Worm (Caenorhabditis elegans) whole organism, L1 larva: ENCODE measurements around the gene frm-2.

ENCODE experiments used
- C34B4.2 ChIP-seq: sonication (generic microtip); optimal IDR thresholded peaks from 2 replicates; lab custom pipeline; 2017; ENCODE audit warnings: mild to moderate bottlenecking, missing genetic modification characterization, missing compliant biosample characterization
- Y116A8C.19 ChIP-seq: sonication (generic microtip); optimal IDR thresholded peaks from 2 replicates; lab custom pipeline; 2016; ENCODE audit warnings: missing compliant biosample characterization, missing genetic modification characterization, borderline replicate concordance
- aha-1 ChIP-seq: fragments of 150-350 bp; optimal IDR thresholded peaks from 2 replicates; lab custom pipeline; 2014; ENCODE audit warnings: missing biosample characterization, missing genetic modification characterization
- alr-1 ChIP-seq: fragments of 200-800 bp; sonication (Bioruptor generic); optimal IDR thresholded peaks from 2 replicates; lab custom pipeline; 2018; ENCODE audit warnings: borderline replicate concordance, mild to moderate bottlenecking, missing genetic modification characterization, missing compliant biosample characterization
- blmp-1 ChIP-seq: fragments of 150-350 bp; optimal IDR thresholded peaks from 2 replicates; lab custom pipeline; 2014; ENCODE audit warnings: missing biosample characterization, missing genetic modification characterization
- ceh-88 ChIP-seq: fragments of 200-800 bp; sonication (Bioruptor generic); IDR thresholded peaks from 2 replicates; pipeline ENCODE4 v1.3.6; 2022; ENCODE audit warnings: missing genetic modification characterization, missing compliant biosample characterization
- dpl-1 ChIP-seq, 3 experiments: fragments of 150-350 bp in 2 of 3; sonication (generic microtip) in 1 of 3; optimal IDR thresholded peaks; 2 replicates each; lab custom pipeline; 2014 to 2017; ENCODE audit warnings: missing biosample characterization in 3 of 3, missing genetic modification characterization in 3 of 3, missing genetic modification reagents in 3 of 3
- egl-27 ChIP-seq, 2 experiments: fragments of 150-350 bp in 1 of 2; sonication (generic microtip); optimal IDR thresholded peaks; 3 replicates each; lab custom pipeline; 2017 to 2018; ENCODE audit warnings: missing biosample characterization in 2 of 2, missing genetic modification characterization in 2 of 2, missing genetic modification reagents in 2 of 2
- elt-2 ChIP-seq: sonication (generic microtip); optimal IDR thresholded peaks from 2 replicates; lab custom pipeline; 2016; ENCODE audit warnings: missing genetic modification characterization, mild to moderate bottlenecking, inconsistent platforms, missing compliant biosample characterization, missing genetic modification reagents
- elt-3 ChIP-seq, 6 experiments: fragments of 150-350 bp in 1 of 6; sonication (generic microtip); optimal IDR thresholded peaks; 2 replicates each; lab custom pipeline; 2017 to 2018; ENCODE audit warnings: missing biosample characterization in 6 of 6, missing genetic modification characterization in 6 of 6, inconsistent platforms in 1 of 6
- ets-5 ChIP-seq: fragments of 200-800 bp; sonication (Bioruptor generic); IDR thresholded peaks from 2 replicates; pipeline ENCODE4 v1.3.6; 2022; ENCODE audit warnings: missing genetic modification characterization, missing compliant biosample characterization
- fkh-10 ChIP-seq: sonication (generic microtip); optimal IDR thresholded peaks from 2 replicates; lab custom pipeline; 2017; ENCODE audit warnings: missing biosample characterization, missing genetic modification reagents, missing genetic modification characterization
- fos-1 ChIP-seq: fragments of 150-350 bp; optimal IDR thresholded peaks from 2 replicates; lab custom pipeline; 2014; ENCODE audit warnings: missing biosample characterization, missing genetic modification characterization
- grh-1 ChIP-seq: fragments of 200-800 bp; sonication (Bioruptor generic); IDR thresholded peaks from 2 replicates; pipeline ENCODE4 v1.3.6; 2022; ENCODE audit warnings: missing genetic modification reagents, missing genetic modification characterization, missing compliant biosample characterization
- hlh-17 ChIP-seq: fragments of 200-800 bp; sonication (Bioruptor generic); optimal IDR thresholded peaks from 2 replicates; lab custom pipeline; 2018; ENCODE audit warnings: missing genetic modification characterization, mild to moderate bottlenecking, missing compliant biosample characterization, moderate library complexity, borderline replicate concordance
- hlh-4 ChIP-seq: sonication (generic microtip); optimal IDR thresholded peaks from 2 replicates; lab custom pipeline; 2016; ENCODE audit warnings: mild to moderate bottlenecking, missing genetic modification characterization, missing compliant biosample characterization
- irx-1 ChIP-seq: sonication (generic microtip); optimal IDR thresholded peaks from 2 replicates; lab custom pipeline; 2016; ENCODE audit warnings: missing genetic modification characterization, missing compliant biosample characterization
- jun-1 ChIP-seq: fragments of 150-350 bp; optimal IDR thresholded peaks from 2 replicates; lab custom pipeline; 2014; ENCODE audit warnings: missing biosample characterization, missing genetic modification reagents, missing genetic modification characterization
- lin-15B ChIP-seq: fragments of 150-350 bp; sonication (generic microtip); optimal IDR thresholded peaks from 3 replicates; lab custom pipeline; 2014; ENCODE audit warnings: missing biosample characterization, missing genetic modification characterization
- lir-3 ChIP-seq: sonication (generic microtip); optimal IDR thresholded peaks from 2 replicates; lab custom pipeline; 2016; ENCODE audit warnings: mild to moderate bottlenecking, missing genetic modification characterization, moderate library complexity, missing compliant biosample characterization; ENCODE audit not compliant: poor library complexity
- mef-2 ChIP-seq: fragments of 150-350 bp; optimal IDR thresholded peaks from 2 replicates; lab custom pipeline; 2014; ENCODE audit warnings: missing biosample characterization, missing genetic modification characterization
- nhr-19 ChIP-seq: fragments of 200-800 bp; sonication (Bioruptor generic); conservative IDR thresholded peaks from 2 replicates; pipeline ENCODE4 v1.3.6; 2022; ENCODE audit warnings: missing genetic modification characterization, missing compliant biosample characterization
- nhr-28 ChIP-seq: fragments of 150-350 bp; optimal IDR thresholded peaks from 2 replicates; lab custom pipeline; 2014; ENCODE audit warnings: missing biosample characterization, missing genetic modification characterization
- nhr-77 ChIP-seq: fragments of 150-350 bp; optimal IDR thresholded peaks from 2 replicates; lab custom pipeline; 2014; ENCODE audit warnings: missing biosample characterization, missing genetic modification characterization
- pax-3 ChIP-seq: fragments of 200-800 bp; sonication (Bioruptor generic); optimal IDR thresholded peaks from 2 replicates; lab custom pipeline; 2018; ENCODE audit warnings: mild to moderate bottlenecking, missing genetic modification characterization, moderate library complexity, missing compliant biosample characterization
- pqm-1 ChIP-seq: sonication (generic microtip); optimal IDR thresholded peaks from 3 replicates; lab custom pipeline; 2017; ENCODE audit warnings: missing biosample characterization, missing genetic modification characterization
- snpc-4 ChIP-seq: fragments of 150-350 bp; optimal IDR thresholded peaks from 2 replicates; lab custom pipeline; 2014; ENCODE audit warnings: missing biosample characterization, missing genetic modification characterization
- sptf-1 ChIP-seq: fragments of 150-350 bp; optimal IDR thresholded peaks from 2 replicates; lab custom pipeline; 2014; ENCODE audit warnings: missing biosample characterization, missing genetic modification characterization
- sup-37 ChIP-seq: fragments of 200-800 bp; sonication (Bioruptor generic); optimal IDR thresholded peaks from 2 replicates; lab custom pipeline; 2018; ENCODE audit warnings: mild to moderate bottlenecking, missing genetic modification characterization, missing compliant biosample characterization
- tbx-2 ChIP-seq: sonication (generic microtip); optimal IDR thresholded peaks from 2 replicates; lab custom pipeline; 2016; ENCODE audit warnings: missing genetic modification characterization, missing compliant biosample characterization
- unc-62 ChIP-seq: fragments of 150-350 bp; optimal IDR thresholded peaks from 2 replicates; lab custom pipeline; 2014; ENCODE audit warnings: missing biosample characterization, missing genetic modification reagents, missing genetic modification characterization
- unc-86 ChIP-seq: sonication (generic microtip); optimal IDR thresholded peaks from 2 replicates; lab custom pipeline; 2016; ENCODE audit warnings: missing genetic modification characterization, missing compliant biosample characterization
- unc-98 ChIP-seq: fragments of 200-800 bp; sonication (Bioruptor generic); IDR thresholded peaks from 2 replicates; pipeline ENCODE4 v1.3.6; 2022; ENCODE audit warnings: missing genetic modification characterization, missing compliant biosample characterization
- vab-15 ChIP-seq: sonication (generic microtip); optimal IDR thresholded peaks from 2 replicates; lab custom pipeline; 2017; ENCODE audit warnings: missing genotype, mild to moderate bottlenecking, missing genetic modification characterization, missing compliant biosample characterization
- zag-1 ChIP-seq: fragments of 150-350 bp; optimal IDR thresholded peaks from 2 replicates; lab custom pipeline; 2014; ENCODE audit warnings: missing biosample characterization, missing genetic modification characterization
- ztf-11 ChIP-seq, 2 experiments: sonication (generic microtip); optimal IDR thresholded peaks; 2 replicates each; lab custom pipeline; 2016 to 2017; ENCODE audit warnings: missing genetic modification characterization in 2 of 2, missing biosample characterization in 1 of 2, missing compliant biosample characterization in 1 of 2

Gene frm-2

ce11 chrIII:5982026-5982425 is at the start of gene frm-2:
Gene frm-2, minus strand, starts transcription at chrIII:5982126.
- no peak for TF ChIP-seq irx-1
- no peak for TF ChIP-seq fkh-10 (GFP tag; lab: Kevin White, UChicago)
- TF ChIP-seq snpc-4 (tag; lab: Kevin White, UChicago) = no peak
- TF ChIP-seq lin-15B (tag; lab: Kevin White, UChicago) = no peak
- no peak for TF ChIP-seq Y116A8C.19
- TF ChIP-seq sptf-1 (tag; lab: Kevin White, UChicago) = no peak
- TF ChIP-seq nhr-19 = no peak
- no peak for TF ChIP-seq pax-3 (tag; lab: Kevin White, UChicago)
- TF ChIP-seq hlh-17 = no peak

- TF ChIP-seq hlh-17 (no peak), aha-1 (tag; lab: Kevin White, UChicago) (no peak), ztf-11 (tag; optimal IDR thresholded peaks at IDR 0.05; lab: Kevin White, UChicago) (no peak), unc-86 (tag; lab: Kevin White, UChicago) (no peak), egl-27 (tag; optimal IDR thresholded peaks at IDR 0.05; lab: Kevin White, UChicago) (no peak), jun-1 (tag; lab: Kevin White, UChicago) (no peak), nhr-28 (tag; lab: Kevin White, UChicago) (no peak), ceh-88 (GFP tag; lab: Robert Waterston, UW) (no peak), fos-1 (tag; lab: Kevin White, UChicago) (no peak), blmp-1 (tag; lab: Kevin White, UChicago) (no peak), tbx-2 (tag; lab: Kevin White, UChicago) (no peak), zag-1 (tag; lab: Kevin White, UChicago) (no peak), grh-1 (GFP tag; lab: Robert Waterston, UW) (no peak), irx-1 (no peak), unc-62 (no peak), elt-3 (tag; optimal IDR thresholded peaks at IDR 0.05; lab: Kevin White, UChicago) (no peak), alr-1 (tag; lab: Kevin White, UChicago) (no peak), unc-98 (GFP tag; lab: Robert Waterston, UW) (no peak), mef-2 (no peak), Y116A8C.19 (no peak)
These were observed 48.6 kb upstream of the frm-2 start, which contains the start of gene ZK328.6 for ce11 chrIII:6030483-6030882. Gene ZK328.6, minus strand, starts transcription at chrIII:6030583.

ce11 chrIII:6028432-6028831 is 46.5 kb upstream of the frm-2 start, which contains the start of gene tbx-7:
Gene tbx-7, minus strand, starts transcription at chrIII:6028532.
- TF ChIP-seq ets-5 (GFP tag; lab: Robert Waterston, UW) = no peak
- TF ChIP-seq sptf-1 (tag; lab: Kevin White, UChicago) = no peak
- TF ChIP-seq jun-1 (tag; lab: Kevin White, UChicago) = no peak
- TF ChIP-seq lir-3 = no peak
- no peak for TF ChIP-seq vab-15 (tag; lab: Kevin White, UChicago)
- no peak for TF ChIP-seq nhr-77 (tag; lab: Kevin White, UChicago)
- TF ChIP-seq dpl-1 (GFP tag; optimal IDR thresholded peaks at IDR 0.05; lab: Kevin White, UChicago) = no peak
- TF ChIP-seq C34B4.2 (tag; lab: Kevin White, UChicago) = no peak
- TF ChIP-seq hlh-4 (tag; lab: Kevin White, UChicago) = no peak
- TF ChIP-seq elt-3 (tag; optimal IDR thresholded peaks at IDR 0.05; lab: Kevin White, UChicago) = no peak
- no peak for TF ChIP-seq nhr-19
- no peak for TF ChIP-seq irx-1
- no peak for TF ChIP-seq pqm-1 (tag; lab: Kevin White, UChicago)
- TF ChIP-seq nhr-28 (tag; lab: Kevin White, UChicago) = no peak
- TF ChIP-seq grh-1 (GFP tag; lab: Robert Waterston, UW) = no peak
- no peak for TF ChIP-seq sup-37 (GFP tag; lab: Kevin White, UChicago)
- no peak for TF ChIP-seq elt-2 (tag; lab: Kevin White, UChicago)
- TF ChIP-seq, all 84 proteins: peak for 0
